Worm (Caenorhabditis elegans) whole organism, midembryonic: ENCODE data around the gene pqn-29.

Experiments
- flt-1 ChIP-seq: fragments of 200-800 bp; sonication (Bioruptor generic); IDR thresholded peaks from 2 replicates; pipeline ENCODE4 v1.3.6; 2022; ENCODE audit warnings: missing genetic modification characterization, missing compliant biosample characterization
- klf-2 ChIP-seq: fragments of 200-800 bp; sonication (Bioruptor generic); conservative IDR thresholded peaks from 2 replicates; pipeline ENCODE4 v1.3.6; 2022; ENCODE audit warnings: missing genetic modification reagents, missing genetic modification characterization, missing compliant biosample characterization
- tab-1 ChIP-seq: fragments of 200-800 bp; sonication (Bioruptor generic); IDR thresholded peaks from 2 replicates; pipeline ENCODE4 v1.3.6; 2022; ENCODE audit warnings: missing genetic modification characterization, missing compliant biosample characterization
- ztf-23 ChIP-seq: fragments of 200-800 bp; sonication (Bioruptor generic); IDR thresholded peaks from 2 replicates; pipeline ENCODE4 v1.3.6; 2022; ENCODE audit warnings: missing genetic modification reagents, missing genetic modification characterization, missing compliant biosample characterization

ce11 chrIII:4655402-4655801 is 9.3 kb upstream of the pqn-29 start, which contains the start of gene T23F11.2:
- TF ChIP-seq klf-2 (GFP tag; lab: Robert Waterston, UW) (no peak), flt-1 (GFP tag; lab: Robert Waterston, UW) (no peak), ztf-23 (GFP tag; lab: Robert Waterston, UW) (no peak), tab-1 (GFP tag; lab: Robert Waterston, UW) (no peak)
